Worm (Caenorhabditis elegans): ENCODE data around the gene fpn-1.2.

Gene fpn-1.2

DNA sequence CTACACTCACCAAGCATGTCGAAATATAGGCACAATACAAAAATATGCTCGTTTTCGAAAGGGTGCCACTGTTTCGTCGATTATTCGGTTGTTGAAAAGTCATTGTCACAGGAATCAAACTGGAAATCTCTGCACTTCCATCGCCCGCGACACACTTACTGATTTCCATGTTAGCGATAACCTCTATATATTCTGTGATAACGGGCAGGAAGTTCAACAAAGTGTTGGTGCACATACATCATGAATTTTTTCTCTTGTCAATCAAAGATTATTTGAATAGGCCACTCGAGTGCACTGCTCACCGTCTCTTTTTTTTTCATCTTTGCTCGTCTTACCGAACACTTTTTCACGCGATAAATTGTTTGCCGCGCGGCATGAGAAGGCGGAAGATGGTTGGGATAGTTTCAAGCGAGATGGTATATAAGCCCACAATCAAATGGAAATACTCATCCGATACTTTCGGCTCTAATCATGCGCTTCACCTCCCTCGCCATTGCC, at the start of gene fpn-1.2, which contains the start of gene pqn-54:
TSS of gene fpn-1.2 (minus strand) at position 157 of the 498 bp plus-strand sequence.
TSS of gene pqn-54 (plus strand) at position 448 of the 498 bp plus-strand sequence.
- TF ChIP-seq unc-62 (GFP tag; optimal IDR thresholded peaks at IDR 0.05): no peak

DNA sequence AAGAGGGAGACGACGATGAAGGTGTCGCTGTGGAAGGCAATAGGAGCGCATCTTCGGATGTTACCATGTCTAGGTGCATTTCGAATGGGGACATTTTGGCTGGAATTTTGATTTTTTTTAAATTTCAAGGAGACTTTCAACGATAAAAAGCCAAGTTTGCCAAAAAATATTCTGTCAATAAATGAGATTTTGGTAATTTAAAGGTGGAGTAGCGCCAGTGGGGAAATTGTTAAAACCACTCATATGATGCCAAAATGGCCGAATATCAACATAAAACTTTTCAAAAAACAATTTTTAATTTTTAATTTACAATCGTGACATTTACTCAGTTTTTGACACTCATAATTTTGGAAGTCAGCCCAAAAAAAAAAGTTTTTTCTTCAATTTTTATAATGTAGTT, 47.0 kb upstream of the fpn-1.2 start, which contains the start of gene nhr-260:
TSS of gene nhr-260 (minus strand) at position 101 of the 400 bp plus-strand sequence.
- TF ChIP-seq unc-62 (GFP tag; optimal IDR thresholded peaks at IDR 0.05): no peak

DNA sequence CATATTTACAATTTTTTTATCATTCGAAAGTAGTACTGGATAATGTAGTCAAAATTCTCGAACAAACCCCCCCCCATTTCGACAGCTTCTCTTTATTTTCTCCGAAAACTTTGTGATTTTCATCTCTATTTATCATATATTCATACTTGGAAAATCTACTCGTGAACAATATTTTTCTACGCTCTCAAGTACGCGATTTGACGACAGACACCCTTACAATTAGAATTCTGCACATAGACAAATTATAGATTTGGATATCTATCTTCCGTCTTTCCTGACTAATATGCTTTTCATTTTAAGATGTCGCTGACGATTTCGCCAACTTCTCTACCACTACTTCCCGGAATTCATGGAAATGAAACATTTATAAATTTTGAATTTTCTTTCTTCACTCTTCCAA, 41.5 kb upstream of the fpn-1.2 start, which contains the start of gene sru-28:
TSS of gene sru-28 (plus strand) at position 301 of the 400 bp plus-strand sequence.
- TF ChIP-seq unc-62 (GFP tag; optimal IDR thresholded peaks at IDR 0.05): no peak

DNA sequence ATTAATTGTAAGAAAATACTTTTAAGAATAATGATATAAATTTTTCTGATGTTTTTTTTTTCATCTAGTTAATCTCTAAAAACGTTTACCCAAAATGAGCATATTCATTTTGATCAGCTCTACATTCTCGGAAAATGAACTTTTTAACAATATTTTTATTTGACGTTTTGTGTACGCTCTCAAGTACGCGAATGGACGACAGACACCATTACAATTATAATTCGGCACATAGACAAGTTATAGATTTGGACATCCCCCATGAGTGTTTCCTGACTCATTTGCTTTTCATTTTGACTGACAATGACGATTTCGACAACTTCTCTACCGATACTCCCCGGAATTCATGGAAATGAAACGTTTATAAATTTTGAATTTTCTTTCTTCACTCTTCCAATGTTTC, 34.6 kb upstream of the fpn-1.2 start, which contains the start of gene sru-27:
TSS of gene sru-27 (plus strand) at position 301 of the 400 bp plus-strand sequence.
- no peak for TF ChIP-seq unc-62 (GFP tag; optimal IDR thresholded peaks at IDR 0.05)

DNA sequence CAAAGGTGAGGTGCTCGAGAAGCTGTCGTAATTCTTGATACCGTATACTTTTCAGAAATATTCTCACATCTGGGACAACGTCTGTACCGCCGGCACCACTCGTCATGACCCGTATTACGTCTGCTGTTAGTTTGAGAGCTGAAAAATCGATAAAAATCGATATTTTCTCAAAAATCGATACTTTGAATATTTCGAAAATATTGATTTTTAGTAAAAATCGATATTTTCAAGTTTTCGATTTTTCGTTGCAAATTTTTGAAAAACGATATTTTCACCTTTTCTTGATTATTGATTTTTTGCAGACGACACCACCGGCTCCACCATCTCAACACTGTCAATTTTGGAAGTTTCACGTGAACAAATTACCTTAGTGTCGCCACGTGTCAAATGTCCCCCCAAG, 31.3 kb upstream of the fpn-1.2 start:
- no peak for TF ChIP-seq unc-62 (GFP tag; optimal IDR thresholded peaks at IDR 0.05)

DNA sequence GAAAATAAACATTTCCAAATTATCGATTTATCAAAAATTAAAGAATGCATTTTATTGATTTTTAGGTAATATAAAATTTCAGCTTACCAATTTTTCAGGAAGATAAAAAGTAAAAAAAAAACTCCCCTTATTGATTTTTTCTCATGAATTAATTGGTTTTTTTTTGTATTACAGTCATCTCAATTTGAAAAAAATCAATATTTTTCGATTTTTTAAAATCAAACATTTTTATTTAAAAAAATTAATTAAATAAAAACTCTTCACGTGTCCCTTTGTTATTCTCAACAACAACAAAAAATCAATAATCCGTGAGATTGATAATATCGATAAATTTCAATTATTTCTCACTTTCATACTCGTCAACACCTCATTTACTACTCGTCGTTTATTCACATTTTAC, 30.8 kb upstream of the fpn-1.2 start, which contains the start of gene C38C3.3:
TSS of gene C38C3.3 (plus strand) at position 301 of the 400 bp plus-strand sequence.
- TF ChIP-seq unc-62 (GFP tag; optimal IDR thresholded peaks at IDR 0.05): no peak

DNA sequence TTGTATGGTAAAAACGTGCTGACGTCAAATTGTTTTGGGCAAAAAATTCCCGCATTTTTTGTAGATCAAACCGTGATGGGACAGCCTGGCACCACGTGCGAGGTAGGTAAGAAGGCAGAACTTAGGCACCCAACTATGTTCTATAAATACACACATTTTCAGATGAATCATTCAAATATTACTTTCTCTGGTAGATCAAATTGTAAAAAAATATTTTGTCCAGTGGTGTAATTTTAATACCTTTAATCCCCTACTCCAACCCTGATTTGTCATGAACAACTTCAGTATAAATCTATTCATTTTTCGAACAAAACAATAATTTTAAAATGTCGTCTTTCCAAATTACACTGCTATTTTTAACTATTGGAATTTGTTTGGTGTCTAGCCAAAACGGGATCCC, 30.0 kb upstream of the fpn-1.2 start, which contains the start of gene spig-7:
TSS of gene spig-7 (plus strand) at position 301 of the 400 bp plus-strand sequence.
- no peak for TF ChIP-seq unc-62 (GFP tag; optimal IDR thresholded peaks at IDR 0.05)

DNA sequence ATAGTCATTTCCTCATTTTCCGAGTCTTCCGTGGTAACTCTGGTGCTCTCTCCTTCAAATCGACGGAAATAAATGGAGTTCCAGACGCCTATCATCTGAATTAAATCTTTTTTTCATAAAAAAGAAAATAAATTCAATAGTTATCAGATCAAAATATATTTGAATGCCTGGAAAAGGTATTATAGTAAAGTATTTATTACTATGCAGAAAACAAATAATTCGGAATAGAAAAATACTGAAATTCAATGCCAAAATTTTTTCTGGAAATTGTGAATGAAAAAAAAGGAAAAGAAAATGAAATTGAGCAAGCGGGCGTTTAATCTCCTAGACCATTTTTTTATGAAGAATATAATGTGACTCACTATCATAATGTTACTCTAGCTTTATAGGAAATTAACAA, 27.0 kb upstream of the fpn-1.2 start, which contains the start of gene C38C3.6:
TSS of gene C38C3.6 (minus strand) at position 101 of the 400 bp plus-strand sequence.
- TF ChIP-seq unc-62 (GFP tag; optimal IDR thresholded peaks at IDR 0.05): no peak

DNA sequence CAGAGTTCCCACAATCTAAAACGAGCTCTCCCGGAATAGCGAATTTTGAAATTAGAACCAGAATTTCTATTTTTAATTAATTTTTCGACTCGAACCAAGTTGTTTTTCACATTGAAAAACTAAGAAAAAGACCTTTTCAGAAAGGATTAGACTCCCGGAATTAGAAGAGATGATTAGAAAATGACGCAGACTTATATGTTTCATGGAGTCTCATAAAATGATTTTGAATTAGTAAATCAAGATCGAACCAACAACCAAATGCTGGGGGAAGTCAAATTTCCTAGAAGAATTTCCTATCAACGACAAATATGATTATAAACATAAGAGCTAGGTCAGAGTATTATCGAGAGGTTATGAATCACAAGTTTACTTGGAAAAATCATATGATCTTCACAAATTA, 24.1 kb upstream of the fpn-1.2 start:
- TF ChIP-seq unc-62 (GFP tag; optimal IDR thresholded peaks at IDR 0.05): no peak

DNA sequence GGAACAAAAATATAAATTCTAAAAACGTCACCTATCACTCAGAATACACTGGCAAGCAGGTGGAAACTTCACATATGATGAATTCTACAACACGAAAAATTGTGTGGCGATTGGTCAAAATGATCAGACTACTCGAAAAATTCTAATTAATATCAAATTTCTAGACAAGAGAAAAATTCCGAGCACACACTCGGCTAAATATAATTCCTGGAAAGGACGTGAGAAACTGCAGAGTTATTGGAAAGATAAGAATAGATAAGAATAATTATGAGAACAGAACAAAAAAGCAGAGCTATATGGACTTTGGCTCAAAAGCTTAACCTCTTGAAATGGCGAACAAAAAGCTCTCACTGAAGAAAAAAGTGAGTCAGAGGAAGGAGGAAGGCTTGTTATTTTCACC, 22.8 kb upstream of the fpn-1.2 start:
- TF ChIP-seq unc-62 (GFP tag; optimal IDR thresholded peaks at IDR 0.05): no peak

DNA sequence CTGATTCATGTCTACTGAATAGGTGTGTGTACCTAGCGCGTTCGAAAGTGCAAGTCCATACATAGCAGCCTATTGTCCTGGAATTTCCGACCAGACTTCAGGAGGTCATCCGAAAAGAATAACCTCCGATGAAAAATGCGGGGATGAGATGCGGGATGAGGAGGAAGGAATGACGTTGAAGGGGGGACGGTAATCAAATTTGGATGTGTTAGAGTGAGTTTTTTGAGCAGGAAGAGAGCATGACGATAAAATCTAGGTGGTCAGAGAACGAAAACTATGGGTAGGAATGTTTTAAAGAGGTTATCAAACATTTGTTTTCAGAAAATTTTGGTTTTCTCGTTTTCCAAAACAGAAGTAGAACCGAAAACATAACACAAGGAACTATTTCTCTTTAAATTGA, 21.5 kb upstream of the fpn-1.2 start:
- no peak for TF ChIP-seq unc-62 (GFP tag; optimal IDR thresholded peaks at IDR 0.05)

DNA sequence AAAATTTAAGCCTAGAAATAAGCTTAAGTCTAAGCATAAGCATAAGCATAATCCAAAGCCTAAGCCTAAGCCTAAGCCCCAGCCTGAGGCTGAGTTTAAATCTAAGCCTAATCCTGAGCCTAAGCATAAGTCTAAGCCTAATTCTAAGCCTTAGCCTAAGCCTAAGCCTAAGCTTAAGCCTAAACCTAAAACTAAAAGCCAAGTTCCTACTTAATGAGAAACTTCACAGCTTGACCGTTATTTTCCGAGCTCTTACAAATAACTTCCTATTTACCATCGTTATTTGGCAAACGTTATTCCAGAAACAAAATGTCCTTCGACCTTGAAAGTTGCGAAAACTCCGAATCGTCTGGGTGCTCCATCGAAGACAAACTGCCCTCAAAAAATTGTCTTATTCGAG, 17.2 kb upstream of the fpn-1.2 start, which contains the start of gene C38C3.4:
TSS of gene C38C3.4 (plus strand) at position 301 of the 400 bp plus-strand sequence.
- no peak for TF ChIP-seq unc-62 (GFP tag; optimal IDR thresholded peaks at IDR 0.05)

DNA sequence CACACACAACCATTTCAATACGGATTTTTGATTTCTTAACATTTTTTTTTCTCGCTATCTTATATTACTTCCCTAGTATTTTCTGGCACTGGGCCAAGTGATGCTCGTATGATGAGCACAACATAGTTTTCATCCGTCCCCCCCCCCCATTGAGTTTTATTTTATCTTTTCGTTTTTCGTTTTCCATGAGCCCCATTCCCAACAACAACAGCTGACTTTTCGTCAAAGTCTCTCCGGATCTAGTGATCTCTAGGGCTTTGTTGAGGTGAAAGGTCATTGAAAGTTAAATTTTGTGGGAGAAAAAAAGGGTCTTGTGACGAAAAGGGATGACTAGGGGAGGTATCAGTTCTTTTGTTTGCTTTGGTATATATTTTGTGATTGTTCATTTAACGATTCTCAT, 16.3 kb upstream of the fpn-1.2 start:
- TF ChIP-seq unc-62 (GFP tag; optimal IDR thresholded peaks at IDR 0.05): no peak

DNA sequence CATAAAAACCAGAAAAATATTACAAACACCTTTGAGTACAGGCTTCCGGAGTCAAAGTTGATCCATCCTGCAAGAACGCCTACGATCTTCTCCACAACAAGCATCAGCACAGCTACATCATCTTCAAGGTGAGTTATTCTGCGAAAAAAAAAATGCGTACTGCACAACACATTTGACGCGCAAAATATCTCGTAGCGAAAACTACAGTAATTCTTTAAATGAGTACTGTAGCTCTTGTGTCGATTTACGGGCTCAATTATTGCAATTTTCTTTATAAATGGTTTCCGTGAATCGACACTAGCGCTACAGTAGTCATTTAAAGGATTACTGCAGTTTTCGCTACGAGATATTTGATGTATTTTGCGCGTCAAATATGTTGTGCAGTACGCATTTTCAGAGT, 12.3 kb upstream of the fpn-1.2 start:
- no peak for TF ChIP-seq unc-62 (GFP tag; optimal IDR thresholded peaks at IDR 0.05)

DNA sequence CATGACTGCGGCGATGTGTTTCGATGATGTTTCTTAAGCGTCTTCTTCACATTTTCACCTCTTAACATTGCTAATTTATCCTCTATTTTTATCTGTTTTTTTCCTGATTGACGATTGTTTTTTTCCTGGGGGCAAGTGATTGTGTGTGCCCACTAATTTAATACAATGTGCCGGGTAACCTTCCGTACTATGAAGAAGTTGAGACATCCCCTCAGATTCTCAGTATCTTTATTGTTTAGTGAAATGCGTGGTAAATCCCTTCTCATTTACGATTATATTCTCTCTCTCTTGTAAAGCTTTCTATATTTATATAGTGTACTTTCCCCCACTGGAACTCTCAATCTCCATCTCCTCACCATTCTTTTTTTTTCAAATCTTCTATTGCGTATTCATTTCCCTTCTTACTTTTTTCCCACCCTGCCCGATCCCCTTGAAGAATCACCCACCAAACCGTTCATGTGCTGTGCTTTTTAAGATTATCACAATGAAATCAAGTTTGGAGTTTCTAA, 11.8 kb upstream of the fpn-1.2 start:
- no peak for TF ChIP-seq unc-62 (GFP tag; optimal IDR thresholded peaks at IDR 0.05)

DNA sequence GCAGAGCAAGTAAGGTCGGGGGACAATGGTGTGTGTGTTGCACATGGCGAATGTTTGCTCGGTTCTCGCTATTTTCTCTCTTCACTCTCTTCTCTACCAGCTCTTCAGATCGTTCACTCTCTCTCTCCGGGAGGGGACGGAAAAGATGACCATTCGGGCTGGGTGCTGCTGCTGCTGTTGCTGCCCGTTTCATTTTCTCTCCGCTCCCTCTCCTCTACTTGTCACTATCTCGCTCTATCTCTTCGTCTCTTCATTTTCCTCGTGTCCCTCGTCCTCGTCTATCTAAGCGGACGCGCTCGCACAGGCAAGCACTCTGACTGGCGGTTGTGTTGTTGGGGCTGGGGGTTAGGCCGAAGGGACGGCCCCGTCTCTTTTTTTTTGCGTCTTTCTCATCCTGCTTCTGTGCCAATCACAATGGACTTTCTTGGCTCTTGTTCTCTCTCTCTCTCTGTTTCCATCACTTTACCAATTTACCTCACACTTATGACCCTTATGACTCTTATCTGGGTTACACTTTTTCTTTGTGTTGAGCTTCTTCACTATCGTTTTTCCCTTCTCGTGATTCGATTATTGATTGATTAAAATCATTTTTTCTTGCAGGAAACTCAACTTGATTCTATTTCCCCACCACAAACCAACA, 10.1 kb upstream of the fpn-1.2 start, which contains the start of the genes F53E2.2 and unc-60:
TSS of gene F53E2.2 (plus strand) at position 601 of the 640 bp plus-strand sequence.
TSS of gene unc-60 (plus strand) at position 601 of the 640 bp plus-strand sequence.
- no peak for TF ChIP-seq unc-62 (GFP tag; optimal IDR thresholded peaks at IDR 0.05)

DNA sequence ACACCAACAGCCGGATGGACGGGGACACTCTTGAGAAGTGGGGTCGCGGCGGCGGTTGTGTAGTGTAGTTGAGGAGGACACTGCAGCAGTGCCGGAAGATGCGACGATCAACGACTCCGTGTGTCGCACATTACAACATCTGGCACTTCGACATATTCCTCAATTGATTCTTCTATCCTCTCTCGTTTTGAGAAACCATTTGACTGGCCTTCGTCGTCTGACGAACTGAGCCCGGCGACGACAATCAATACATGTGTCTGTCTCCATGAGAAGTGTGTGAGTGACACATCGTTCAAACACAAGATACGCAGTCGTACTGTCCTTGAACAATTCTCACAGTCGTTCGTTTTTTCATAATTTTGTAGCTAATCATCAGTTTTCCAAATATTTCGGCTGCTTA, 8.1 kb upstream of the fpn-1.2 start:
- TF ChIP-seq unc-62 (GFP tag; optimal IDR thresholded peaks at IDR 0.05): no peak

Measured in whole organism, dauer.